Worm (Caenorhabditis elegans) whole organism, L3 larva: Measurements from ENCODE around the gene btb-11.

Experiments
- elt-2 ChIP-seq: sonication (generic microtip); optimal IDR thresholded peaks from 2 replicates; lab custom pipeline; 2016; ENCODE audit warnings: missing genetic modification reagents, mild to moderate bottlenecking, missing genetic modification characterization, missing compliant biosample characterization
- lsy-12 ChIP-seq: sonication (generic microtip); optimal IDR thresholded peaks from 2 replicates; lab custom pipeline; 2016; ENCODE audit warnings: mild to moderate bottlenecking, missing genetic modification characterization, missing compliant biosample characterization
- nhr-237 ChIP-seq: fragments of 150-350 bp; optimal IDR thresholded peaks from 2 replicates; lab custom pipeline; 2014; ENCODE audit warnings: missing biosample characterization, missing genetic modification characterization
- pqm-1 ChIP-seq: fragments of 150-350 bp; optimal IDR thresholded peaks from 2 replicates; lab custom pipeline; 2017; ENCODE audit warnings: missing biosample characterization, missing genetic modification characterization, inconsistent platforms
- ztf-11 ChIP-seq: fragments of 150-350 bp; optimal IDR thresholded peaks from 2 replicates; lab custom pipeline; 2014; ENCODE audit warnings: missing biosample characterization, missing genetic modification characterization

DNA sequence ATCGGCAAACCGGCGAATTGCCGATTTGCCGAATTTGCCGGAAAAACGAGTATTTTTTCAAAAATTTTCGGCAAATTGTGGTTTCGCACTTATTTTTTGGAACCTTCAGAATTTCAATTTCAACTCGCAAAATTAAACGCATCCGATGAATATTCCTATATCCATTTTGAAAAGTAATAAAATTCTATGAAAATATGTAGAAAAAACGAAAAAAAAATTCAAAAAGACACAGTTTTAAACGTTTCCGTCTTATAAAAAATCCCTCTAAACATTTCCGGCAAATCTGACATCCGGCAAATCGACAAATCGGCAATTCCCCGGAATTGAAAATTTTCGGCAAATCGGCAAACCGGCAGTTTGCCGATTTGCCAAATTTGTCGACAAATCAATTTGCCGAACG is 21.1 kb upstream of the btb-11 start, which contains the start of gene str-148:
- TF ChIP-seq pqm-1 (tag; lab: Kevin White, UChicago) (no peak), elt-2 (tag; lab: Kevin White, UChicago) (no peak), ztf-11 (tag; lab: Kevin White, UChicago) (no peak), lsy-12 (tag; lab: Kevin White, UChicago) (no peak), nhr-237 (no peak)
